ENCODE assay signal across 3 fruit fly cellular contexts in the genomic region with DNA sequence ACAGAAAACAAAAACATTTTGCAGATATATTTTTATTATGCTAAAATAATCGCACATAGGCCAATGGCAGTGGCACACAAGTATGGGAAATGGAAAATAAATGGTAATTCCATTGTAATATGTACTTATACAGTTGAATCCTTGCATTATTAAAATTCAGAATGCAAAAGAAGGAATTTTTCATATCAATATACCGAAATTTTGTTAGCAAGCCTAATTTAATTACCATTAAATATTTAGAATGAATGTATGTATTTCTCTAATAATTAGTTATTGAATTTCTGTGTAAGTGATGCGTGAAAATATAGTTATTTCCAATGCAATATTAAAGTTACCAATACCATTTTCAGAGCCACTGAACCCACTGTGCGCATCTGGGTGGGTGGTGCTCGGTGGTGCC.
TF ChIP-seq lines count a peak whose summit lies in the region.

No protein-coding gene starts in this region.

- TF ChIP-seq CTCF in whole organism, embryonic (GFP tag; optimal IDR thresholded peaks at IDR 0.05; lab: Kevin White, UChicago): no peak

TF ChIP-seq in whole organism, embryonic, 481 proteins besides CTCF, POLR2A, EP300 and RAD21:
- TF ChIP-seq otp (GFP tag; IDR thresholded peaks at IDR 0.05; lab: Robert Waterston, UW) (no peak), tin (GFP tag; optimal IDR thresholded peaks at IDR 0.05; lab: Kevin White, UChicago) (no peak), gem (tag; optimal IDR thresholded peaks at IDR 0.05; lab: Kevin White, UChicago) (peak; percentile 14), CG9876 (GFP tag; optimal IDR thresholded peaks at IDR 0.05; lab: Kevin White, UChicago) (no peak), dysf (GFP tag; IDR thresholded peaks at IDR 0.05; lab: Robert Waterston, UW) (no peak), C15 (GFP tag; IDR thresholded peaks at IDR 0.05; lab: Robert Waterston, UW) (no peak), Drgx (GFP tag; IDR thresholded peaks at IDR 0.05; lab: Robert Waterston, UW) (peak; percentile 30; the same call in 1 of the 2 replicates), cato (GFP tag; optimal IDR thresholded peaks at IDR 0.05; lab: Kevin White, UChicago; ENCODE audit: borderline replicate concordance) (no peak), slou (GFP tag; optimal IDR thresholded peaks at IDR 0.05; lab: Kevin White, UChicago) (no peak), CG43689 (GFP tag; IDR thresholded peaks at IDR 0.05; lab: Robert Waterston, UW) (no peak), E2f1 (GFP tag; IDR thresholded peaks at IDR 0.05; lab: Robert Waterston, UW) (no peak), shn (GFP tag; optimal IDR thresholded peaks at IDR 0.05; lab: Kevin White, UChicago) (no peak), sens (GFP tag; lab: Kevin White, UChicago) (peak; percentile 73), phol (tag; optimal IDR thresholded peaks at IDR 0.05; lab: Kevin White, UChicago) (no peak), CG10543 (GFP tag; optimal IDR thresholded peaks at IDR 0.05; lab: Kevin White, UChicago) (no peak), CG11456 (GFP tag; IDR thresholded peaks at IDR 0.05; lab: Robert Waterston, UW) (no peak)

TF ChIP-seq in whole organism, prepupa, 60 proteins besides CTCF, POLR2A, EP300 and RAD21:
- TF ChIP-seq pdm3 (GFP tag; optimal IDR thresholded peaks at IDR 0.05; lab: Kevin White, UChicago) (peak; percentile 33), spab (GFP tag; optimal IDR thresholded peaks at IDR 0.05; lab: Kevin White, UChicago) (peak; percentile 33), OdsH (GFP tag; optimal IDR thresholded peaks at IDR 0.05; lab: Kevin White, UChicago) (no peak), CG1621 (tag; optimal IDR thresholded peaks at IDR 0.05; lab: Kevin White, UChicago) (peak; percentile 0), CG31627 (GFP tag; optimal IDR thresholded peaks at IDR 0.05; lab: Kevin White, UChicago) (no peak), CG15336 (GFP tag; IDR thresholded peaks at IDR 0.05; lab: Robert Waterston, UW) (no peak; the same call in 1 of the 2 replicates), Ets96B (tag; optimal IDR thresholded peaks at IDR 0.05; lab: Kevin White, UChicago) (peak; percentile 51), Sox14 (GFP tag; optimal IDR thresholded peaks at IDR 0.05; lab: Kevin White, UChicago) (peak; percentile 9), CG6808 (GFP tag; optimal IDR thresholded peaks at IDR 0.05; lab: Kevin White, UChicago) (peak; percentile 39), Hr4 (GFP tag; optimal IDR thresholded peaks at IDR 0.05; lab: Kevin White, UChicago) (peak; percentile 34), Eip78C (GFP tag; lab: Kevin White, UChicago) (peak; percentile 78), topi (GFP tag; optimal IDR thresholded peaks at IDR 0.05; lab: Kevin White, UChicago) (no peak), acj6 (GFP tag; optimal IDR thresholded peaks at IDR 0.05; lab: Kevin White, UChicago) (peak; percentile 2), CG11762 (GFP tag; optimal IDR thresholded peaks at IDR 0.05; lab: Kevin White, UChicago; ENCODE audit: insufficient read depth) (peak; percentile 10), CG6276 (GFP tag; optimal IDR thresholded peaks at IDR 0.05; lab: Kevin White, UChicago) (peak; percentile 10), CG8119 (GFP tag; IDR thresholded peaks at IDR 0.05; lab: Robert Waterston, UW) (peak; percentile 62; the same call in 2 of the 3 replicates), esn (GFP tag; optimal IDR thresholded peaks at IDR 0.05; lab: Kevin White, UChicago) (no peak), fd59A (GFP tag; optimal IDR thresholded peaks at IDR 0.05; lab: Kevin White, UChicago) (peak; percentile 47), Sox15 (GFP tag; optimal IDR thresholded peaks at IDR 0.05; lab: Kevin White, UChicago) (no peak), CG32006 (GFP tag; optimal IDR thresholded peaks at IDR 0.05; lab: Kevin White, UChicago) (peak; percentile 62), CG10631 (GFP tag; optimal IDR thresholded peaks at IDR 0.05; lab: Kevin White, UChicago) (peak; percentile 39), lz (GFP tag; optimal IDR thresholded peaks at IDR 0.05; lab: Kevin White, UChicago) (no peak), vri (GFP tag; optimal IDR thresholded peaks at IDR 0.05; lab: Kevin White, UChicago) (no peak), svp (GFP tag; lab: Kevin White, UChicago) (peak; percentile 0), dsx (GFP tag; optimal IDR thresholded peaks at IDR 0.05; lab: Kevin White, UChicago; ENCODE audit: poor library complexity, severe bottlenecking) (no peak), CG3032 (tag; optimal IDR thresholded peaks at IDR 0.05; lab: Kevin White, UChicago) (peak; percentile 48), CG4318 (GFP tag; optimal IDR thresholded peaks at IDR 0.05; lab: Kevin White, UChicago) (peak; percentile 14), CG10669 (GFP tag; optimal IDR thresholded peaks at IDR 0.05; lab: Kevin White, UChicago) (peak; percentile 38), salr (GFP tag; optimal IDR thresholded peaks at IDR 0.05; lab: Kevin White, UChicago) (peak in 1 of 2 experiments; percentile 37)

TF ChIP-seq in whole organism, pupa, 21 proteins besides CTCF, POLR2A, EP300 and RAD21:
- no peak for TF ChIP-seq Ets98B (GFP tag; IDR thresholded peaks at IDR 0.05; lab: Robert Waterston, UW)
- TF ChIP-seq CG32121 (GFP tag; IDR thresholded peaks at IDR 0.05; lab: Robert Waterston, UW): no peak
- TF ChIP-seq D1 (tag; optimal IDR thresholded peaks at IDR 0.05; lab: Kevin White, UChicago): no peak
- TF ChIP-seq CG17806 (tag; optimal IDR thresholded peaks at IDR 0.05; lab: Kevin White, UChicago): peak; percentile 62
- TF ChIP-seq CG14655 (GFP tag; optimal IDR thresholded peaks at IDR 0.05; lab: Kevin White, UChicago): peak; percentile 60
- peak; percentile 4 for TF ChIP-seq CG34367 (tag; optimal IDR thresholded peaks at IDR 0.05; lab: Kevin White, UChicago)
- TF ChIP-seq fd96Ca (GFP tag; IDR thresholded peaks at IDR 0.05; lab: Robert Waterston, UW): no peak
- TF ChIP-seq CG8301 (tag; optimal IDR thresholded peaks at IDR 0.05; lab: Kevin White, UChicago): peak; percentile 53
- peak; percentile 68 for TF ChIP-seq CG9948 (tag; optimal IDR thresholded peaks at IDR 0.05; lab: Kevin White, UChicago)
- TF ChIP-seq CG8159 (tag; optimal IDR thresholded peaks at IDR 0.05; lab: Kevin White, UChicago): peak; percentile 70
- TF ChIP-seq Snoo (tag; optimal IDR thresholded peaks at IDR 0.05; lab: Kevin White, UChicago): no peak
- TF ChIP-seq CG10348 (GFP tag; IDR thresholded peaks at IDR 0.05; lab: Robert Waterston, UW): no peak
- peak; percentile 35 for TF ChIP-seq CG15710 (tag; optimal IDR thresholded peaks at IDR 0.05; lab: Kevin White, UChicago)
- no peak for TF ChIP-seq Pif1A (GFP tag; optimal IDR thresholded peaks at IDR 0.05; lab: Kevin White, UChicago)
- TF ChIP-seq rn (GFP tag; IDR thresholded peaks at IDR 0.05; lab: Robert Waterston, UW): no peak
- TF ChIP-seq gl (tag; optimal IDR thresholded peaks at IDR 0.05; lab: Kevin White, UChicago): no peak
- TF ChIP-seq Pif1B (GFP tag; optimal IDR thresholded peaks at IDR 0.05; lab: Kevin White, UChicago): no peak
- TF ChIP-seq CG12605 (GFP tag; IDR thresholded peaks at IDR 0.05; lab: Robert Waterston, UW): no peak
- no peak for TF ChIP-seq CG13204 (GFP tag; optimal IDR thresholded peaks at IDR 0.05; lab: Kevin White, UChicago)
- TF ChIP-seq EcR (GFP tag; optimal IDR thresholded peaks at IDR 0.05; lab: Kevin White, UChicago): no peak
